Worm (Caenorhabditis elegans): ENCODE data around the gene C01C4.3.

Gene C01C4.3

ce11 chrX:3654623-3655022 is 42.1 kb upstream of the C01C4.3 start, which contains the start of gene R11G1.11:
TSS of gene R11G1.11 (plus strand) at chrX:3654923.
- TF ChIP-seq mbf-1 (tag; optimal IDR thresholded peaks at IDR 0.05) (no peak), sma-3 (GFP tag; optimal IDR thresholded peaks at IDR 0.05) (no peak), peb-1 (tag; optimal IDR thresholded peaks at IDR 0.05) (no peak), egl-27 (tag; optimal IDR thresholded peaks at IDR 0.05) (no peak), mab-5 (tag; optimal IDR thresholded peaks at IDR 0.05) (no peak), snpc-4 (tag; optimal IDR thresholded peaks at IDR 0.05) (no peak), aly-2 (tag; optimal IDR thresholded peaks at IDR 0.05) (no peak), unc-55 (GFP tag; optimal IDR thresholded peaks at IDR 0.05) (no peak), blmp-1 (tag; optimal IDR thresholded peaks at IDR 0.05; ENCODE audit: insufficient read depth) (no peak), nhr-21 (tag; optimal IDR thresholded peaks at IDR 0.05) (no peak)

DNA sequence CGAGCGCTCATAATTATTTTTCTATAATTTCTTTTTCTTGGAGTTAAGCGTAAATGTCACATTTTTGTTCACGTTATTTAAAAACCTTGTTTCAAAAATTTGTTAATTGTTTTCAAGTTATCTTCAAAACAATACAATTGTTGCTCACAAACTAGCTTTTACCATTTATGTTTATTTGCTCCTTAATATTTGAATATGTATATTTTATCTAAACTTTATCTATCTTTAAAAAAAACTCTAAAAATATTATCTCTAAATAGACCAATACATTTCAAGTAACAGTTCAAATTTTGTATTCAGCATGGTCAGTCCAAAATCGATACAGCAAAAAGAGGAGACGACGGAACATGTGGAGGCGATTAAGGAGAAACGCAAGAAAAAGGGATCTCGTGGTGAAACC is 40.7 kb upstream of the C01C4.3 start, which contains the start of gene R11G1.7:
Gene R11G1.7, plus strand, starts transcription at position 301 of the 400 bp plus-strand sequence.
- no peak for TF ChIP-seq unc-55 (GFP tag; optimal IDR thresholded peaks at IDR 0.05)

DNA sequence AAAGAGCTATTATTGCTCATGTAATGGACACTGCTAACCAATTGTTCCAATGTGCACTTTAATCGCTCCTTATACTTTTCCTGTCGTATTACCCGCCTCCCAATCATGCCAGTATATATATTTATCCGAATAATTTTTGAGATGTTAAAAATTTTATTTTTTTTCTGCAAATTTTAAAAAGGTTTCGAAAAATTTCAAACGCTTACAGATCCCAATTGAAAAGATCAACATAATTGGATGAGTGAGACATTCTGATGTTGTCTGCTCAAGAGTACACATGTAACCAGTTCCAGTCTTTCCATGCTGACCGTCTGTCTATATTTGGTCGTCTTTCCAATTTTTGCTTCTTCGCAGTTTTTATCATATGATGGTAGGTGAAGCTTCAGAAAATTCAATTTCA is 37.5 kb upstream of the C01C4.3 start, which contains the start of gene R11G1.1:
Gene R11G1.1, plus strand, starts transcription at position 301 of the 400 bp plus-strand sequence.
- no peak for TF ChIP-seq ZK546.5 (tag; optimal IDR thresholded peaks at IDR 0.05)
- TF ChIP-seq F13H6.1 (tag; optimal IDR thresholded peaks at IDR 0.05): no peak
- TF ChIP-seq Y55F3AM.14 (GFP tag; optimal IDR thresholded peaks at IDR 0.05): no peak
- no peak for TF ChIP-seq fos-1 (tag; optimal IDR thresholded peaks at IDR 0.05)
- no peak for TF ChIP-seq nhr-23 (tag; optimal IDR thresholded peaks at IDR 0.05)
- no peak for TF ChIP-seq ztf-4 (tag; optimal IDR thresholded peaks at IDR 0.05)
- no peak for TF ChIP-seq unc-55 (GFP tag; optimal IDR thresholded peaks at IDR 0.05)
- TF ChIP-seq sma-9 (GFP tag; optimal IDR thresholded peaks at IDR 0.05): no peak
- no peak for TF ChIP-seq sma-9 (tag; optimal IDR thresholded peaks at IDR 0.05)
- TF ChIP-seq alr-1 (tag; optimal IDR thresholded peaks at IDR 0.05): no peak
- TF ChIP-seq blmp-1 (tag; optimal IDR thresholded peaks at IDR 0.05; ENCODE audit: insufficient read depth): no peak
- no peak for TF ChIP-seq snpc-4 (tag; optimal IDR thresholded peaks at IDR 0.05)
- no peak for TF ChIP-seq nhr-237 (tag; optimal IDR thresholded peaks at IDR 0.05)
- TF ChIP-seq ceh-82 (tag; optimal IDR thresholded peaks at IDR 0.05): no peak
- TF ChIP-seq ztf-1 (GFP tag; conservative IDR thresholded peaks at IDR 0.05): no peak
- no peak for TF ChIP-seq nhr-11 (tag; optimal IDR thresholded peaks at IDR 0.05)

- TF ChIP-seq peb-1 (tag; optimal IDR thresholded peaks at IDR 0.05): no peak
Measured at ce11 chrX:3668842-3669241, 27.9 kb upstream of the C01C4.3 start, which contains the start of gene snet-1. TSS of gene snet-1 (minus strand) at chrX:3668942.

ce11 chrX:3671998-3672397 is 24.7 kb upstream of the C01C4.3 start, which contains the start of gene C02F12.5:
TSS of gene C02F12.5 (minus strand) at chrX:3672098.
- TF ChIP-seq nhr-6 (tag; optimal IDR thresholded peaks at IDR 0.05) (no peak), lsy-2 (tag; optimal IDR thresholded peaks at IDR 0.05) (no peak), crh-2 (tag; optimal IDR thresholded peaks at IDR 0.05) (no peak), blmp-1 (tag; optimal IDR thresholded peaks at IDR 0.05; ENCODE audit: insufficient read depth) (no peak), elt-1 (tag; optimal IDR thresholded peaks at IDR 0.05) (no peak), ztf-11 (tag; optimal IDR thresholded peaks at IDR 0.05) (no peak), sma-9 (GFP tag; optimal IDR thresholded peaks at IDR 0.05) (no peak), sma-9 (tag; optimal IDR thresholded peaks at IDR 0.05) (no peak), zag-1 (tag; optimal IDR thresholded peaks at IDR 0.05) (no peak), mdl-1 (tag; optimal IDR thresholded peaks at IDR 0.05) (no peak), aly-2 (tag; optimal IDR thresholded peaks at IDR 0.05) (no peak), lin-13 (GFP tag; optimal IDR thresholded peaks at IDR 0.05) (no peak), dmd-4 (tag; optimal IDR thresholded peaks at IDR 0.05) (no peak), nhr-237 (tag; optimal IDR thresholded peaks at IDR 0.05) (no peak), mbf-1 (tag; optimal IDR thresholded peaks at IDR 0.05) (no peak)

- no peak for TF ChIP-seq egl-27 (tag; optimal IDR thresholded peaks at IDR 0.05)
- TF ChIP-seq F13H6.1 (tag; optimal IDR thresholded peaks at IDR 0.05): no peak
- no peak for TF ChIP-seq C34F6.9 (tag; optimal IDR thresholded peaks at IDR 0.05)
- no peak for TF ChIP-seq crh-2 (tag; optimal IDR thresholded peaks at IDR 0.05)
- TF ChIP-seq gmeb-1 (tag; optimal IDR thresholded peaks at IDR 0.05): no peak
- TF ChIP-seq Y55F3AM.14 (GFP tag; optimal IDR thresholded peaks at IDR 0.05): no peak
- TF ChIP-seq ztf-11 (tag; optimal IDR thresholded peaks at IDR 0.05): no peak
- no peak for TF ChIP-seq mab-5 (tag; optimal IDR thresholded peaks at IDR 0.05)
- no peak for TF ChIP-seq sem-4 (tag; optimal IDR thresholded peaks at IDR 0.05)
Measured at ce11 chrX:3673584-3674108, 23.1 kb upstream of the C01C4.3 start, which contains the start of gene ceh-63. TSS of gene ceh-63 (minus strand) at chrX:3674058.

All from whole organism, L2 larva.